Worm (Caenorhabditis elegans) whole organism, midembryonic: ENCODE data around the gene tsp-16.

Source experiments
- T22C8.4 ChIP-seq: fragments of 200-800 bp; sonication (Bioruptor generic); IDR thresholded peaks from 2 replicates; pipeline ENCODE4 v1.3.6; 2022; ENCODE audit warnings: missing genetic modification characterization, missing compliant biosample characterization
- cog-1 ChIP-seq: sonication (generic microtip); optimal IDR thresholded peaks from 2 replicates; lab custom pipeline; 2016; ENCODE audit warnings: missing genetic modification characterization, missing compliant biosample characterization
- flt-1 ChIP-seq: fragments of 200-800 bp; sonication (Bioruptor generic); IDR thresholded peaks from 2 replicates; pipeline ENCODE4 v1.3.6; 2022; ENCODE audit warnings: missing genetic modification characterization, missing compliant biosample characterization
- klf-2 ChIP-seq: fragments of 200-800 bp; sonication (Bioruptor generic); conservative IDR thresholded peaks from 2 replicates; pipeline ENCODE4 v1.3.6; 2022; ENCODE audit warnings: missing genetic modification reagents, missing genetic modification characterization, missing compliant biosample characterization
- med-1 ChIP-seq: sonication (generic microtip); optimal IDR thresholded peaks from 2 replicates; lab custom pipeline; 2017; ENCODE audit warnings: missing genetic modification characterization, mild to moderate bottlenecking, missing compliant biosample characterization, antibody characterized with exemption, missing genetic modification reagents; ENCODE audit not compliant: insufficient read depth
- ref-1 ChIP-seq: fragments of 200-800 bp; sonication (Bioruptor generic); conservative IDR thresholded peaks from 2 replicates; pipeline ENCODE4 v1.3.6; 2022; ENCODE audit warnings: missing genetic modification reagents, missing genetic modification characterization, missing compliant biosample characterization
- tab-1 ChIP-seq: fragments of 200-800 bp; sonication (Bioruptor generic); IDR thresholded peaks from 2 replicates; pipeline ENCODE4 v1.3.6; 2022; ENCODE audit warnings: missing genetic modification characterization, missing compliant biosample characterization
- ztf-23 ChIP-seq: fragments of 200-800 bp; sonication (Bioruptor generic); IDR thresholded peaks from 2 replicates; pipeline ENCODE4 v1.3.6; 2022; ENCODE audit warnings: missing genetic modification reagents, missing genetic modification characterization, missing compliant biosample characterization
- ztf-29 ChIP-seq: fragments of 200-800 bp; sonication (Bioruptor generic); IDR thresholded peaks from 2 replicates; pipeline ENCODE4 v1.3.6; 2022; ENCODE audit warnings: missing genetic modification reagents, missing genetic modification characterization, missing compliant biosample characterization

tsp-16 gene

DNA sequence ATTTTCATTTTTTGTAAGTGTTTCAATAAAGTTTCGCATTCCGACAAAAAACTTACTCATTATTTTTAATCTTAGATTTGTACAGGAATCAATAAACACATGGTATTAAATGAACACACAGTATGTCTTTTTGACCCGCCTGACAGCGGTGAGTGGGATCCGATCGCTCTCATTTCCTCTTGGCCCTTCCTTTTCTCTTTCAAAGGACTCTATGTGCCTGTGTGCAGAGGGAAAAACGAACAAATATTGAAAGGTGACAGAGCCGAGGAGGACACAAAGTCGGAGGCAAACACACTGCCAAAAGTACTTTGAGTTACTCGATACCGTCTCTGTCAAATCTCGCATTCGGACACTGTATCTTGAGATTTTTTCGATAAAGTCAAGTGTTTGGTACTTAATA, at the start of gene tsp-16, which contains the start of gene F01E11.20:
TSS of gene tsp-16 (minus strand) at position 173 of the 400 bp plus-strand sequence.
TSS of gene F01E11.20 (minus strand) at position 101 of the 400 bp plus-strand sequence.
- TF ChIP-seq klf-2 (GFP tag; lab: Robert Waterston, UW) (no peak), tab-1 (GFP tag; lab: Robert Waterston, UW) (no peak), flt-1 (GFP tag; lab: Robert Waterston, UW) (no peak), ref-1 (GFP tag; lab: Robert Waterston, UW) (no peak), med-1 (GFP tag; lab: Kevin White, UChicago) (no peak), ztf-23 (GFP tag; lab: Robert Waterston, UW) (no peak), cog-1 (tag; lab: Kevin White, UChicago) (no peak), T22C8.4 (GFP tag; lab: Robert Waterston, UW) (no peak), ztf-29 (GFP tag; lab: Robert Waterston, UW) (no peak)

DNA sequence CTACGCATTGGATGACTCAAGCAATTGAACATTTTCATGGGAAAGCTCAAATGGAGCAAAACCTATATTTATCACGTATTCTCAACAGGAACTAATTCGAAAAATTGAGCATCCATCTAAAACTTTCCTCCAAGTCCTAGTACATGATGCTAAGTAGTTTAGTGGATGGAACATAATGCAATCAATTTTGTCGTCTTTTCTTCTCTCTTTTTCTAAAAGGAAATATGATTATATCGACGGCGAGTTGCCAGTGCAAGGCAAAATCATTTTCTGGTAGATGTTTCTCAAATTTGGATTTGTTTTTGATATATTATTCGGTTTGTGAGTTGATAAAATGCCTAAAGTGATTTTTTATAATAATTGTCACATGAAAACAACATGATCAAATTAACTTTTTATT, 44.3 kb upstream of the tsp-16 start:
- TF ChIP-seq T22C8.4 (GFP tag; lab: Robert Waterston, UW) (no peak), klf-2 (GFP tag; lab: Robert Waterston, UW) (no peak), ztf-29 (GFP tag; lab: Robert Waterston, UW) (no peak)

DNA sequence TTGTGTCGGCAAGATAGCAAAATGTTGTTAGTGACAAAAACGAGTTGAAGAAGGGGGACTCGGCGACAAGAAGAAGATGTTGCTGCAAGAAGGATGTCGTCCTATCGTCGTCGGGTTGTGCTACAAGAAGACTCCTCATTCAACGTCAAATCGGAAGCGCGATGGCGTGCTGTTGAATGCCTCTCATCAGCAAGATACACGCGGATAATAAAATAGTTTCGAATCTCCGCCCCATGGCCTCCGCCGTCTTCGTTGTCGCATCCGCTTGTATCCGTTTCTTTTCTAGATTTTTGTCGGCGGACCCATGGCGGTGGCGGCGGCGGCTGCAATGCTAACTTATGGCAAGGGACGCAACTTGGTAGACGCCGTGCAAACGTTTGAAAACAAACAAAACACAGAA, 41.6 kb upstream of the tsp-16 start:
- TF ChIP-seq ref-1 (GFP tag; lab: Robert Waterston, UW) (no peak), T22C8.4 (GFP tag; lab: Robert Waterston, UW) (no peak), ztf-29 (GFP tag; lab: Robert Waterston, UW) (no peak), ztf-23 (GFP tag; lab: Robert Waterston, UW) (no peak), flt-1 (GFP tag; lab: Robert Waterston, UW) (no peak), cog-1 (tag; lab: Kevin White, UChicago) (no peak), klf-2 (GFP tag; lab: Robert Waterston, UW) (no peak), med-1 (GFP tag; lab: Kevin White, UChicago) (no peak), tab-1 (GFP tag; lab: Robert Waterston, UW) (no peak)

DNA sequence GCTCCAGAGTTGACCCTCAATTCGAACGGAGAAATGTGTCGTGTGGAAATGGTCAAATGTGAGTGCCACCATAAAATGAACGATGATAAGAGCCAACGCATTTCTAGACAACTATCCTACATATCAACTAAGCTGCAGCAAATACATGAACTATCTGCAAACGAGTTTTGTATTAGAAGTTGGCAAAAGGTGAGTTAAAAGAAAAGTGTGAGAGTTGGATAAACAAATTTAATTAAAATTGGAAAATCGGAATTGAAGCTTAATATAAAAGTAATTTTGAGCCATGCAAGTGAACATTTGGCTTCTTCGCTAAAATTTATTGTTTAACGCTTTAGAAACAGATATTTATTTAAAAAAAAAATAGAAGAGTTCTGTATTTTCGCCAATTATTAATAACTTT, 39.5 kb upstream of the tsp-16 start, which contains the start of gene cest-19:
TSS of gene cest-19 (minus strand) at position 101 of the 400 bp plus-strand sequence.
- TF ChIP-seq ztf-29 (GFP tag; lab: Robert Waterston, UW) (no peak), med-1 (GFP tag; lab: Kevin White, UChicago) (no peak), cog-1 (tag; lab: Kevin White, UChicago) (no peak), ref-1 (GFP tag; lab: Robert Waterston, UW) (no peak), klf-2 (GFP tag; lab: Robert Waterston, UW) (no peak), flt-1 (GFP tag; lab: Robert Waterston, UW) (no peak), tab-1 (GFP tag; lab: Robert Waterston, UW) (no peak), ztf-23 (GFP tag; lab: Robert Waterston, UW) (no peak), T22C8.4 (GFP tag; lab: Robert Waterston, UW) (no peak)

DNA sequence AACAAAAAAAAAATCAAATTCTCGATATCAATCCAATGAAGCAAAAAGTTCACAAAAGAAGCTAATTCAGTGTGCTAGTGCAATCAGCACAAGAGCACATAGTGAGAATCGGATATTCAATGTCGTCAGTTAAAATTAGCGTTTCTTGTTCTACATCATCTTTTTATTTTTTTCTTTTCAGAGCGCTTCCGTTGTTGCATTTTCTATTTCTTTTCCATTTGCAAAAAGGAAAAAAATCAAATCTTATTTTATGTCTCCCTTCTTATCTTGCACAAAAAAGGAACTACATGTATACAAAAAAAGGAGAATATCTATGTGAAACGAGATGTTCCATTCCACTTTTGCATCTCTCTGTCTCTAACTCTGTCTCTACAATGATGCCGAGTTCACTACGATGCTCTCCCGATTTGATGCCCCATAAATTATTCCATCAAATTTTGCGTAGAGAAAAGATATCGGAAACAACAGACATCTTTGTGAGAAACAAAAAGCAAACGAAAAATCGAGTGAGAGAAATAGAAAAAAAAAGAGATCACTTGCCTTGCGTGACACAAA, 37.4 kb upstream of the tsp-16 start:
- TF ChIP-seq ztf-23 (GFP tag; lab: Robert Waterston, UW) = no peak
- TF ChIP-seq tab-1 (GFP tag; lab: Robert Waterston, UW) = no peak
- no peak for TF ChIP-seq flt-1 (GFP tag; lab: Robert Waterston, UW)
- no peak for TF ChIP-seq T22C8.4 (GFP tag; lab: Robert Waterston, UW)
- TF ChIP-seq cog-1 (tag; lab: Kevin White, UChicago) = no peak
- no peak for TF ChIP-seq ztf-29 (GFP tag; lab: Robert Waterston, UW)
- no peak for TF ChIP-seq ref-1 (GFP tag; lab: Robert Waterston, UW)
- no peak for TF ChIP-seq med-1 (GFP tag; lab: Kevin White, UChicago)
- no peak for TF ChIP-seq klf-2 (GFP tag; lab: Robert Waterston, UW)

DNA sequence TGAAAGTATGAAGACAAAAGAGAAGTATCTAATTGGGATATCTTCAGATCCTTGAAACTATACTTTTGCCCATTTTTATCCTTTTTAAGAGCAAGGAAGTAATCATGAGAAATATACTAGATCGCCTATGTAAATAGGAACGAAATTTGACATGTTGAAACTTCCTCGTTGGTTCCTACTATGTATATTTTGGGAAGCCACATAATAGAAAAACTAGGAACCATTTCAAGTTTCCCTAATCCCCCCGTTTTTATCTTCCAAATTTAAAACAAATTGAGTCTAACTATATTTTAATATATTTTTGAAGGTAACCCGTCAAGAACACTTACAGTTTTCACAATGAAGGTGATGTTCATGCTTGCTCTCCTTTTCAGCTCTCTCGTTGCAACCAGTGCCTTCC, 32.4 kb upstream of the tsp-16 start, which contains the start of gene flp-26:
TSS of gene flp-26 (plus strand) at position 301 of the 400 bp plus-strand sequence.
- no peak for TF ChIP-seq cog-1 (tag; lab: Kevin White, UChicago)
- no peak for TF ChIP-seq flt-1 (GFP tag; lab: Robert Waterston, UW)
- TF ChIP-seq klf-2 (GFP tag; lab: Robert Waterston, UW) = no peak
- TF ChIP-seq T22C8.4 (GFP tag; lab: Robert Waterston, UW) = no peak

DNA sequence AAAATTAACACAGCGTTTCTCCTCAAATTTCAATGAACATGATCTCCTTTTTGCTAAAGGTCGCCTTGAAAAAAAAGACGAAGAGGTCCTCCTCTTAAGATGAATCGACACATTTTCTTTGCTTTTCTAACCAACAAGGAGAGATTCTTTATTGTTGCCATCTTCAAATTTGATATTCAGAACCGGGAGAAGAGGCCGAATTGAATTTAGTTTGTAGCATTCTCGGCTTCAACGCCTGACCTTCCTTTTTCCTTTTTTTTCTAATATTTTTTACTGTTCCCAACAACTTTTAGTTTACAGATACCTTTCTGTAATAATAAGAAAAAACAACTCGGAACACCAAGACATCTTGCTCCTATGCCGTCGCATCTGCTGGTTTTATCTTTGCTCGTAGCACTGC, 23.3 kb upstream of the tsp-16 start, which contains the start of gene cah-5:
TSS of gene cah-5 (plus strand) at position 301 of the 400 bp plus-strand sequence.
- TF ChIP-seq ztf-23 (GFP tag; lab: Robert Waterston, UW) (no peak), klf-2 (GFP tag; lab: Robert Waterston, UW) (no peak), ref-1 (GFP tag; lab: Robert Waterston, UW) (no peak), ztf-29 (GFP tag; lab: Robert Waterston, UW) (no peak), tab-1 (GFP tag; lab: Robert Waterston, UW) (no peak), med-1 (GFP tag; lab: Kevin White, UChicago) (no peak), cog-1 (tag; lab: Kevin White, UChicago) (no peak), flt-1 (GFP tag; lab: Robert Waterston, UW) (no peak), T22C8.4 (GFP tag; lab: Robert Waterston, UW) (no peak)

DNA sequence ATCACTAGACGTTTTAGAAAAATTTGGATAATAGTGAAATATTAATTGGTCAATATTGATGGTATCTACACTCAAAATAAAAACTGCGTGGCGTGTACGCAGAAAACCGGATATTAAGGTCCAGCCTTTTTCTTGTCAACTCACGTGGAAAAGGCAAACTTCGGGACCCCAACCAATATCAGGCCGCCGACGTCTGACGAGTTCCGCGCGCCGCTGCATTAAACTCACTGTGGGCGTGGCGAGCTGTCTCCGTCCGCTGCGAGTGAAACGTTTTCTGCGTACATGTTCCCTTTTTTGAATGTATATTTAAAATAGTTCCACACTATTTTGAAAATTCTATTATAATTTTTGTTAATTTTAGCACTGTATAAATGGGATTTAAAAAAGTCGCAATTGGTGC, 9.5 kb upstream of the tsp-16 start:
- TF ChIP-seq ztf-23 (GFP tag; lab: Robert Waterston, UW) = no peak
- TF ChIP-seq ref-1 (GFP tag; lab: Robert Waterston, UW) = no peak
- no peak for TF ChIP-seq T22C8.4 (GFP tag; lab: Robert Waterston, UW)
- no peak for TF ChIP-seq ztf-29 (GFP tag; lab: Robert Waterston, UW)
- TF ChIP-seq flt-1 (GFP tag; lab: Robert Waterston, UW) = no peak
- no peak for TF ChIP-seq tab-1 (GFP tag; lab: Robert Waterston, UW)
- TF ChIP-seq med-1 (GFP tag; lab: Kevin White, UChicago) = no peak
- TF ChIP-seq cog-1 (tag; lab: Kevin White, UChicago) = no peak
- no peak for TF ChIP-seq klf-2 (GFP tag; lab: Robert Waterston, UW)

DNA sequence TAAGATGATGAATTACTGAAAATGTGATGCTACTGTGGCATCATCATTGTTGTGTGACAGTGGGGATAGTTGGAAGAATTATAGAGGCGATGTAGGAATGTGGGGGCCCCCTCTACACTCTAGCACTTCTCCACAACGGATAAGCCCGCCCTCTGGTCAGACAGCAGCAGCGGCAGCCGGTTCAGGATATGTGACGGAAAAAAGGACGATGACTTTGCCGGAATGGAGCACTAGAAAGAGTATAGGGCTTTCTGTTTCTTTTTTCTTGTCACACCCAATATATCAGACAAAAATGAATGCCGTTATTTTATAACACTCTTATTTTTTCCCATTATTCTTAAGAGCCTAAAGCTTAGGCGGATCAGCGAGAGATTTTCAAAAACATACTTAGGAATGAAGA, 9.1 kb upstream of the tsp-16 start, which contains the start of gene tyra-2:
TSS of gene tyra-2 (minus strand) at position 101 of the 400 bp plus-strand sequence.
- no peak for TF ChIP-seq ref-1 (GFP tag; lab: Robert Waterston, UW)
- no peak for TF ChIP-seq ztf-29 (GFP tag; lab: Robert Waterston, UW)
- TF ChIP-seq ztf-23 (GFP tag; lab: Robert Waterston, UW) = no peak
- no peak for TF ChIP-seq T22C8.4 (GFP tag; lab: Robert Waterston, UW)
- no peak for TF ChIP-seq flt-1 (GFP tag; lab: Robert Waterston, UW)
- TF ChIP-seq klf-2 (GFP tag; lab: Robert Waterston, UW) = no peak
- no peak for TF ChIP-seq cog-1 (tag; lab: Kevin White, UChicago)
- TF ChIP-seq tab-1 (GFP tag; lab: Robert Waterston, UW) = no peak
- no peak for TF ChIP-seq med-1 (GFP tag; lab: Kevin White, UChicago)
